Fruit fly (Drosophila melanogaster) whole organism, embryonic: Measurements from ENCODE around the gene Tango1.

Experiments used
- Blimp-1 ChIP-seq: fragments of 200-800 bp; sonication (Bioruptor generic); optimal IDR thresholded peaks from 3 replicates; lab custom pipeline; 2018; ENCODE audit warnings: missing biosample characterization, missing genetic modification characterization, mild to moderate bottlenecking, moderate library complexity, missing genetic modification reagents
- CG10209 ChIP-seq: fragments of 200-800 bp; sonication (Bioruptor generic); optimal IDR thresholded peaks from 3 replicates; lab custom pipeline; 2017; ENCODE audit warnings: missing biosample characterization, mild to moderate bottlenecking, missing genetic modification characterization, missing genetic modification reagents
- CG10979 ChIP-seq: fragments of 200-800 bp; sonication (Bioruptor generic); optimal IDR thresholded peaks from 2 replicates; lab custom pipeline; 2018; ENCODE audit warnings: missing biosample characterization, mild to moderate bottlenecking, missing genetic modification characterization, moderate library complexity
- CG2199 ChIP-seq: fragments of 200-800 bp; sonication (Bioruptor generic); IDR thresholded peaks from 3 replicates; pipeline ENCODE4 v1.3.6; 2022; ENCODE audit warnings: missing biosample characterization, missing genetic modification characterization
- CG2712 ChIP-seq: fragments of 200-800 bp; optimal IDR thresholded peaks from 3 replicates; lab custom pipeline; 2019; ENCODE audit warnings: missing biosample characterization, mild to moderate bottlenecking, missing genetic modification characterization, moderate library complexity
- Deaf1 ChIP-seq: fragments of 200-800 bp; optimal IDR thresholded peaks from 3 replicates; lab custom pipeline; 2019; ENCODE audit warnings: missing biosample characterization, mild to moderate bottlenecking, missing genetic modification characterization, moderate library complexity
- Hr51 ChIP-seq, 2 experiments: fragments of 200-800 bp; sonication (Bioruptor generic); optimal IDR thresholded peaks; 2 replicates in 1 of 2; 3 replicates in 1 of 2; lab custom pipeline; 2016 to 2018; ENCODE audit warnings: missing biosample characterization in 2 of 2, missing genetic modification characterization in 2 of 2, mild to moderate bottlenecking in 1 of 2, moderate library complexity in 1 of 2
- Pdp1 ChIP-seq, 2 experiments: fragments of 200-800 bp; sonication (Bioruptor generic); optimal IDR thresholded peaks; 3 replicates each; lab custom pipeline; 2016; ENCODE audit warnings: missing biosample characterization in 2 of 2, missing genetic modification characterization in 2 of 2, mild to moderate bottlenecking in 1 of 2, moderate library complexity in 1 of 2
- Sox102F ChIP-seq: fragments of 200-800 bp; sonication (Bioruptor generic); optimal IDR thresholded peaks from 2 replicates; lab custom pipeline; 2018; ENCODE audit warnings: missing biosample characterization, mild to moderate bottlenecking, missing genetic modification characterization, moderate library complexity
- fd96Cb ChIP-seq: fragments of 200-800 bp; sonication (Bioruptor generic); optimal IDR thresholded peaks from 2 replicates; lab custom pipeline; 2018; ENCODE audit warnings: missing biosample characterization, mild to moderate bottlenecking, missing genetic modification characterization, moderate library complexity
- zfh1 ChIP-seq: fragments of 200-800 bp; sonication (Bioruptor generic); IDR thresholded peaks from 3 replicates; pipeline ENCODE4 v1.3.6; 2022; ENCODE audit warnings: missing biosample characterization, missing genetic modification characterization

Tango1 gene

DNA sequence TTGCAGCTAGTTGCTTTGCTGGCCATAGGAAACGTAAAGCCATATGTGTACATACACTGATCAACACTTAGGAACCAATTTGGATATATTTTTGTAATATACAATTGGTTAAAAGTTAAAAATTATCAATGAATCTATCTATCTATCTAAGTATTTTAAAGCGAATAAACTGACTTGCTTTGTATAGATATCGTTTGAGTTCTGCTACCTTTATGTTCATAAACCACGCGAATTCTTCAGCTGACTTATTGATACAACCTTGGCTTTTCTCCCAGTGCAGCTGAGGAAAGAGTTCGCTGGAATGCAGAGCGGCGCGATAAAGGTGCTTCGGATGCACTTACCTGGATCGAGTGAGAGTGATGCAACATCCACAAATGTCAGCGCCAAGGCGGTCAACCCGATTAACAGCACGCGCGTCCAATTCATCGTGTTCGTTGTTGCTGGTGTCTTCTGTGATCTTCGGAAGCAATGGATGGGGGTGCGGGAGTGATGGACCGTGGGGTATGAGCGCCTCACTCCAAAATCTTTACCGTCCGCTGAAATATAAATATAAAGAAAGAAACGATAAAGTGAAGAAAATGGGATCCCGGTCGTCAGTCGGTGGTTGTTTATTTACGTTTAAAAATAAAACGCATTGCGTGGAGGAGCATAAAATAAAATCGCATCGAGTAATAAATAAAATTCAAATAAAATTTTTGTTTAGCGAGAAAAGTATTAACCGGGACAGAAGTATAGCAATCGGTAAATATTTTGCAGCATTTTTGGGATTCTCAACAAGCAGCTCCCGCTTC lies 52.4 kb downstream of the Tango1 start (continued):
- TF ChIP-seq CG2199 (0 out of 3 replicates have a peak, but pooled peaks have one; percentile 28), Sox102F (GFP tag; lab: Kevin White, UChicago) (peak; percentile 32), CG10979 (tag; lab: Kevin White, UChicago) (peak; percentile 30), Pdp1 (GFP tag; optimal IDR thresholded peaks at IDR 0.05; lab: Kevin White, UChicago) (peak in 1 of 2 experiments; percentile 66), zfh1 (GFP tag; lab: Robert Waterston, UW) (0 out of 3 replicates have a peak, but pooled peaks have one; percentile 14), fd96Cb (tag; lab: Kevin White, UChicago) (peak; percentile 2), CG2712 (peak; percentile 44), Deaf1 (tag; lab: Kevin White, UChicago) (no peak), CG10209 (GFP tag; lab: Kevin White, UChicago) (no peak), Blimp-1 (peak; percentile 48), Hr51 (GFP tag; optimal IDR thresholded peaks at IDR 0.05; lab: Kevin White, UChicago) (peak in 1 of 2 experiments; percentile 4)
- TF ChIP-seq, all 482 proteins: peak for 32
